Worm (Caenorhabditis elegans) whole organism, L1 larva: Measurements from ENCODE around the gene K11C4.2.

Experiments used
- C04F5.9 ChIP-seq: sonication (generic microtip); optimal IDR thresholded peaks from 2 replicates; lab custom pipeline; 2016; ENCODE audit warnings: missing genetic modification characterization, missing compliant biosample characterization
- F16B12.6 ChIP-seq: fragments of 150-350 bp; optimal IDR thresholded peaks from 2 replicates; lab custom pipeline; 2014; ENCODE audit warnings: missing biosample characterization, missing genetic modification characterization
- Y116A8C.19 ChIP-seq: sonication (generic microtip); optimal IDR thresholded peaks from 2 replicates; lab custom pipeline; 2016; ENCODE audit warnings: missing compliant biosample characterization, missing genetic modification characterization, borderline replicate concordance
- aly-2 ChIP-seq: fragments of 150-350 bp; optimal IDR thresholded peaks from 2 replicates; lab custom pipeline; 2014; ENCODE audit warnings: missing biosample characterization, missing genetic modification characterization
- ceh-8 ChIP-seq: fragments of 200-800 bp; sonication (Bioruptor generic); optimal IDR thresholded peaks from 2 replicates; lab custom pipeline; 2018; ENCODE audit warnings: mild to moderate bottlenecking, missing genetic modification characterization, moderate library complexity, missing compliant biosample characterization
- ceh-82 ChIP-seq, 3 experiments: fragments of 150-350 bp in 1 of 3; sonication (generic microtip) in 2 of 3; optimal IDR thresholded peaks; 2 replicates each; lab custom pipeline; 2014 to 2017; ENCODE audit warnings: missing biosample characterization in 3 of 3, missing genetic modification characterization in 3 of 3
- ceh-88 ChIP-seq: fragments of 200-800 bp; sonication (Bioruptor generic); IDR thresholded peaks from 2 replicates; pipeline ENCODE4 v1.3.6; 2022; ENCODE audit warnings: missing genetic modification characterization, missing compliant biosample characterization
- ceh-90 ChIP-seq: sonication (generic microtip); optimal IDR thresholded peaks from 2 replicates; lab custom pipeline; 2016; ENCODE audit warnings: missing genetic modification characterization, missing compliant biosample characterization
- ces-1 ChIP-seq: fragments of 150-350 bp; optimal IDR thresholded peaks from 2 replicates; lab custom pipeline; 2014; ENCODE audit warnings: missing biosample characterization, missing genetic modification reagents, missing genetic modification characterization
- dpl-1 ChIP-seq, 3 experiments: fragments of 150-350 bp in 2 of 3; sonication (generic microtip) in 1 of 3; optimal IDR thresholded peaks; 2 replicates each; lab custom pipeline; 2014 to 2017; ENCODE audit warnings: missing biosample characterization in 3 of 3, missing genetic modification characterization in 3 of 3, missing genetic modification reagents in 3 of 3
- egl-13 ChIP-seq: sonication (generic microtip); optimal IDR thresholded peaks from 2 replicates; lab custom pipeline; 2016; ENCODE audit warnings: missing genotype, missing genetic modification reagents, missing genetic modification characterization, missing compliant biosample characterization
- elt-2 ChIP-seq: sonication (generic microtip); optimal IDR thresholded peaks from 2 replicates; lab custom pipeline; 2016; ENCODE audit warnings: missing genetic modification characterization, mild to moderate bottlenecking, inconsistent platforms, missing compliant biosample characterization, missing genetic modification reagents
- fkh-4 ChIP-seq: sonication (generic microtip); optimal IDR thresholded peaks from 2 replicates; lab custom pipeline; 2016; ENCODE audit warnings: missing compliant biosample characterization, missing genetic modification characterization, borderline replicate concordance
- fkh-8 ChIP-seq: sonication (generic microtip); optimal IDR thresholded peaks from 2 replicates; lab custom pipeline; 2016; ENCODE audit warnings: mild to moderate bottlenecking, missing genetic modification characterization, missing compliant biosample characterization
- hpl-2 ChIP-seq: fragments of 150-350 bp; optimal IDR thresholded peaks from 2 replicates; lab custom pipeline; 2014; ENCODE audit warnings: missing biosample characterization, missing genetic modification reagents, missing genetic modification characterization
- isw-1 ChIP-seq: fragments of 200-800 bp; sonication (Bioruptor generic); IDR thresholded peaks from 2 replicates; pipeline ENCODE4 v1.3.6; 2022; ENCODE audit warnings: missing genetic modification characterization, missing compliant biosample characterization
- jun-1 ChIP-seq: fragments of 150-350 bp; optimal IDR thresholded peaks from 2 replicates; lab custom pipeline; 2014; ENCODE audit warnings: missing biosample characterization, missing genetic modification reagents, missing genetic modification characterization
- lin-13 ChIP-seq: fragments of 150-350 bp; optimal IDR thresholded peaks from 2 replicates; lab custom pipeline; 2014; ENCODE audit warnings: missing biosample characterization, missing genetic modification reagents, missing genetic modification characterization
- lin-14 ChIP-seq: fragments of 200-800 bp; sonication (Bioruptor generic); optimal IDR thresholded peaks from 2 replicates; lab custom pipeline; 2018; ENCODE audit warnings: mild to moderate bottlenecking, missing genetic modification characterization, moderate library complexity, missing compliant biosample characterization
- lin-35 ChIP-seq, 2 experiments: fragments of 150-350 bp; optimal IDR thresholded peaks; 2 replicates each; lab custom pipeline; 2014; ENCODE audit warnings: missing biosample characterization in 2 of 2, missing genetic modification characterization in 2 of 2, missing genetic modification reagents in 2 of 2
- lin-39 ChIP-seq: fragments of 150-350 bp; optimal IDR thresholded peaks from 2 replicates; lab custom pipeline; 2014; ENCODE audit warnings: missing biosample characterization, missing genetic modification reagents, missing genetic modification characterization
- lir-3 ChIP-seq: sonication (generic microtip); optimal IDR thresholded peaks from 2 replicates; lab custom pipeline; 2016; ENCODE audit warnings: mild to moderate bottlenecking, missing genetic modification characterization, moderate library complexity, missing compliant biosample characterization; ENCODE audit not compliant: poor library complexity
- lsy-2 ChIP-seq, 2 experiments: fragments of 150-350 bp; optimal IDR thresholded peaks; 2 replicates each; lab custom pipeline; 2014; ENCODE audit warnings: missing biosample characterization in 2 of 2, missing genetic modification characterization in 2 of 2
- mab-9 ChIP-seq: fragments of 200-800 bp; sonication (Bioruptor generic); IDR thresholded peaks from 2 replicates; pipeline ENCODE4 v1.3.6; 2022; ENCODE audit warnings: missing genetic modification reagents, missing genetic modification characterization, missing compliant biosample characterization
- mep-1 ChIP-seq: fragments of 150-350 bp; optimal IDR thresholded peaks from 2 replicates; lab custom pipeline; 2014; ENCODE audit warnings: missing biosample characterization, missing genetic modification characterization
- nhr-11 ChIP-seq: fragments of 150-350 bp; optimal IDR thresholded peaks from 2 replicates; lab custom pipeline; 2014; ENCODE audit warnings: missing biosample characterization, missing genetic modification characterization
- nhr-12 ChIP-seq: sonication (generic microtip); optimal IDR thresholded peaks from 2 replicates; lab custom pipeline; 2017; ENCODE audit warnings: missing biosample characterization, missing genetic modification characterization
- nhr-19 ChIP-seq: fragments of 200-800 bp; sonication (Bioruptor generic); conservative IDR thresholded peaks from 2 replicates; pipeline ENCODE4 v1.3.6; 2022; ENCODE audit warnings: missing genetic modification characterization, missing compliant biosample characterization
- nhr-20 ChIP-seq: sonication (generic microtip); optimal IDR thresholded peaks from 2 replicates; lab custom pipeline; 2016; ENCODE audit warnings: mild to moderate bottlenecking, missing genetic modification characterization, missing compliant biosample characterization
- nhr-237 ChIP-seq: fragments of 150-350 bp; optimal IDR thresholded peaks from 2 replicates; lab custom pipeline; 2014; ENCODE audit warnings: missing biosample characterization, missing genetic modification characterization
- nhr-28 ChIP-seq: fragments of 150-350 bp; optimal IDR thresholded peaks from 2 replicates; lab custom pipeline; 2014; ENCODE audit warnings: missing biosample characterization, missing genetic modification characterization
- nhr-76 ChIP-seq: sonication (generic microtip); optimal IDR thresholded peaks from 2 replicates; lab custom pipeline; 2017; ENCODE audit warnings: missing biosample characterization, missing genetic modification characterization
- nhr-85 ChIP-seq: sonication (generic microtip); peaks from one replicate; lab custom pipeline; 2016; ENCODE audit warnings: missing genetic modification characterization, inconsistent platforms, missing compliant biosample characterization
- pag-3 ChIP-seq: sonication (generic microtip); optimal IDR thresholded peaks from 2 replicates; lab custom pipeline; 2017; ENCODE audit warnings: missing genetic modification characterization, mild to moderate bottlenecking, missing compliant biosample characterization, antibody characterized with exemption, borderline replicate concordance; ENCODE audit not compliant: insufficient read depth
- pax-3 ChIP-seq: fragments of 200-800 bp; sonication (Bioruptor generic); optimal IDR thresholded peaks from 2 replicates; lab custom pipeline; 2018; ENCODE audit warnings: mild to moderate bottlenecking, missing genetic modification characterization, moderate library complexity, missing compliant biosample characterization
- pqm-1 ChIP-seq: sonication (generic microtip); optimal IDR thresholded peaks from 3 replicates; lab custom pipeline; 2017; ENCODE audit warnings: missing biosample characterization, missing genetic modification characterization
- skn-1 ChIP-seq: fragments of 150-350 bp; optimal IDR thresholded peaks from 2 replicates; lab custom pipeline; 2014; ENCODE audit warnings: missing biosample characterization, missing genetic modification characterization
- snpc-4 ChIP-seq: fragments of 150-350 bp; optimal IDR thresholded peaks from 2 replicates; lab custom pipeline; 2014; ENCODE audit warnings: missing biosample characterization, missing genetic modification characterization
- snu-23 ChIP-seq: sonication (generic microtip); optimal IDR thresholded peaks from 2 replicates; lab custom pipeline; 2016; ENCODE audit warnings: missing genetic modification characterization, missing compliant biosample characterization
- sox-4 ChIP-seq: sonication (generic microtip); optimal IDR thresholded peaks from 2 replicates; lab custom pipeline; 2016; ENCODE audit warnings: missing genetic modification characterization, missing compliant biosample characterization
- tlp-1 ChIP-seq: fragments of 150-350 bp; optimal IDR thresholded peaks from 2 replicates; lab custom pipeline; 2014; ENCODE audit warnings: missing biosample characterization, missing genetic modification characterization
- unc-130 ChIP-seq: fragments of 150-350 bp; optimal IDR thresholded peaks from 2 replicates; lab custom pipeline; 2017; ENCODE audit warnings: missing biosample characterization, missing genetic modification characterization, inconsistent platforms
- unc-30 ChIP-seq: sonication (generic microtip); optimal IDR thresholded peaks from 2 replicates; lab custom pipeline; 2017; ENCODE audit warnings: missing biosample characterization, missing genetic modification characterization
- unc-86 ChIP-seq: sonication (generic microtip); optimal IDR thresholded peaks from 2 replicates; lab custom pipeline; 2016; ENCODE audit warnings: missing genetic modification characterization, missing compliant biosample characterization
- xbp-1 ChIP-seq: sonication (generic microtip); optimal IDR thresholded peaks from 2 replicates; lab custom pipeline; 2016; ENCODE audit warnings: missing genetic modification characterization, missing compliant biosample characterization
- zag-1 ChIP-seq: fragments of 150-350 bp; optimal IDR thresholded peaks from 2 replicates; lab custom pipeline; 2014; ENCODE audit warnings: missing biosample characterization, missing genetic modification characterization
- zip-4 ChIP-seq: fragments of 200-800 bp; sonication (Bioruptor generic); optimal IDR thresholded peaks from 2 replicates; lab custom pipeline; 2018; ENCODE audit warnings: mild to moderate bottlenecking, missing genetic modification characterization, moderate library complexity, missing compliant biosample characterization
- ztf-11 ChIP-seq, 2 experiments: sonication (generic microtip); optimal IDR thresholded peaks; 2 replicates each; lab custom pipeline; 2016 to 2017; ENCODE audit warnings: missing genetic modification characterization in 2 of 2, missing biosample characterization in 1 of 2, missing compliant biosample characterization in 1 of 2
- ztf-4 ChIP-seq: fragments of 150-350 bp; optimal IDR thresholded peaks from 2 replicates; lab custom pipeline; 2014; ENCODE audit warnings: missing biosample characterization, missing genetic modification characterization

K11C4.2 gene

ce11 chrV:6879490-6879889, 15.4 kb upstream of the K11C4.2 start (continued):
- TF ChIP-seq ztf-4 (tag; lab: Kevin White, UChicago) (peak; percentile 63), sox-4 (tag; lab: Kevin White, UChicago) (peak; percentile 61), mep-1 (tag; lab: Kevin White, UChicago) (peak; percentile 63), F16B12.6 (no peak), lir-3 (tag; lab: Kevin White, UChicago) (peak; percentile 27), pax-3 (tag; lab: Kevin White, UChicago) (no peak), nhr-12 (no peak), lsy-2 (tag; optimal IDR thresholded peaks at IDR 0.05; lab: Kevin White, UChicago) (peak; percentile 65 to 75), unc-130 (no peak), xbp-1 (peak; percentile 61), jun-1 (tag; lab: Kevin White, UChicago) (peak; percentile 51), lin-14 (peak; percentile 95), mab-9 (peak; percentile 73; the same call in 1 of the 2 replicates), fkh-4 (peak; percentile 7), nhr-76 (tag; lab: Kevin White, UChicago) (no peak), ceh-8 (GFP tag; lab: Kevin White, UChicago) (peak; percentile 42), ceh-88 (GFP tag; lab: Robert Waterston, UW) (no peak), tlp-1 (tag; lab: Kevin White, UChicago) (no peak), Y116A8C.19 (tag; lab: Kevin White, UChicago) (no peak), nhr-11 (no peak), lin-39 (tag; lab: Kevin White, UChicago) (no peak), nhr-237 (tag; lab: Kevin White, UChicago) (peak; percentile 34), egl-13 (tag; lab: Kevin White, UChicago) (peak; percentile 73), nhr-19 (GFP tag; lab: Robert Waterston, UW) (peak; percentile 60), ztf-11 (tag; optimal IDR thresholded peaks at IDR 0.05; lab: Kevin White, UChicago) (peak in 1 of 2 experiments; percentile 69), elt-2 (tag; lab: Kevin White, UChicago) (no peak), isw-1 (GFP tag; lab: Robert Waterston, UW) (peak; percentile 45), nhr-28 (tag; lab: Kevin White, UChicago) (no peak), nhr-85 (tag; lab: Kevin White, UChicago) (peak; percentile 92), skn-1 (tag; lab: Kevin White, UChicago) (peak; percentile 20), unc-86 (tag; lab: Kevin White, UChicago) (peak; percentile 78), ces-1 (GFP tag; lab: Kevin White, UChicago) (no peak)

- TF ChIP-seq ztf-11 (tag; optimal IDR thresholded peaks at IDR 0.05; lab: Kevin White, UChicago) (no peak), snu-23 (GFP tag; lab: Kevin White, UChicago) (peak; percentile 43), fkh-8 (no peak), nhr-11 (no peak), unc-30 (no peak), nhr-20 (tag; lab: Kevin White, UChicago) (peak; percentile 5), pqm-1 (tag; lab: Kevin White, UChicago) (no peak), unc-86 (tag; lab: Kevin White, UChicago) (peak; percentile 11), C04F5.9 (tag; lab: Kevin White, UChicago) (no peak), nhr-76 (tag; lab: Kevin White, UChicago) (no peak), tlp-1 (tag; lab: Kevin White, UChicago) (no peak), lin-35 (GFP tag; optimal IDR thresholded peaks at IDR 0.05; lab: Kevin White, UChicago) (peak in 1 of 2 experiments; percentile 21), isw-1 (GFP tag; lab: Robert Waterston, UW) (no peak), zip-4 (GFP tag; lab: Kevin White, UChicago) (no peak), lin-13 (GFP tag; lab: Kevin White, UChicago) (no peak), unc-130 (no peak), nhr-19 (GFP tag; lab: Robert Waterston, UW) (0 out of 2 replicates have a peak, but pooled peaks have one; percentile 4), snpc-4 (peak; percentile 35), lin-39 (tag; lab: Kevin White, UChicago) (no peak), elt-2 (tag; lab: Kevin White, UChicago) (no peak), dpl-1 (GFP tag; optimal IDR thresholded peaks at IDR 0.05; lab: Kevin White, UChicago) (no peak), lsy-2 (tag; optimal IDR thresholded peaks at IDR 0.05; lab: Kevin White, UChicago) (peak in 1 of 2 experiments; percentile 33), aly-2 (no peak), hpl-2 (GFP tag; lab: Kevin White, UChicago) (no peak), F16B12.6 (no peak), lin-14 (peak; percentile 83), zag-1 (no peak), ceh-8 (GFP tag; lab: Kevin White, UChicago) (peak; percentile 8), pag-3 (tag; lab: Kevin White, UChicago) (no peak), nhr-85 (tag; lab: Kevin White, UChicago) (no peak), ceh-82 (tag; optimal IDR thresholded peaks at IDR 0.05; lab: Kevin White, UChicago) (peak in 1 of 3 experiments; percentile 42), sox-4 (tag; lab: Kevin White, UChicago) (no peak), lir-3 (tag; lab: Kevin White, UChicago) (no peak), ceh-90 (tag; lab: Kevin White, UChicago) (no peak)
These were observed 14.3 kb upstream of the K11C4.2 start for ce11 chrV:6880623-6881022.
